Fruit fly (Drosophila melanogaster) whole organism, adult: ENCODE results near the gene lectin-29Ca.
A peak's percentile ranks its signal among the peaks of the same experiment; 100 is the strongest.

Source experiments
- CG14711 ChIP-seq: fragments of 200-800 bp; sonication (Bioruptor generic); optimal IDR thresholded peaks from 2 replicates; lab custom pipeline; 2018; ENCODE audit warnings: missing biosample characterization, mild to moderate bottlenecking, missing genetic modification characterization, moderate library complexity
- CG33017 ChIP-seq: fragments of 200-800 bp; sonication (Bioruptor generic); optimal IDR thresholded peaks from 2 replicates; lab custom pipeline; 2018; ENCODE audit warnings: missing biosample characterization, mild to moderate bottlenecking, missing genetic modification characterization, moderate library complexity
- Hr96 ChIP-seq: fragments of 200-800 bp; sonication (Bioruptor generic); optimal IDR thresholded peaks from 2 replicates; lab custom pipeline; 2016; ENCODE audit warnings: missing biosample characterization, missing genetic modification characterization
- bab1 ChIP-seq: fragments of 200-800 bp; sonication (Bioruptor generic); optimal IDR thresholded peaks from 3 replicates; lab custom pipeline; 2019; ENCODE audit warnings: missing biosample characterization, mild to moderate bottlenecking, missing genetic modification characterization, moderate library complexity
- kay ChIP-seq: fragments of 200-800 bp; sonication (Bioruptor generic); peaks from one replicate; lab custom pipeline; 2016; ENCODE audit warnings: missing biosample characterization, missing genetic modification characterization, borderline replicate concordance
- pad ChIP-seq: fragments of 200-800 bp; sonication (Bioruptor generic); optimal IDR thresholded peaks from 3 replicates; lab custom pipeline; 2017; ENCODE audit warnings: missing biosample characterization, missing genetic modification characterization, mild to moderate bottlenecking, moderate library complexity, missing genetic modification reagents
- tj ChIP-seq: fragments of 200-800 bp; sonication (Bioruptor generic); optimal IDR thresholded peaks from 3 replicates; lab custom pipeline; 2017; ENCODE audit warnings: missing biosample characterization, mild to moderate bottlenecking, missing genetic modification characterization, moderate library complexity
- toe ChIP-seq: fragments of 200-800 bp; sonication (Bioruptor generic); optimal IDR thresholded peaks from 2 replicates; lab custom pipeline; 2016; ENCODE audit warnings: missing biosample characterization, missing genetic modification characterization

dm6 chr2L:8425212-8425611, 31.1 kb upstream of the lectin-29Ca start:
- TF ChIP-seq CG33017 (tag; lab: Kevin White, UChicago), result no peak
- TF ChIP-seq kay (GFP tag; lab: Kevin White, UChicago), result peak; percentile 36
- no peak for TF ChIP-seq Hr96
- no peak for TF ChIP-seq toe
- no peak for TF ChIP-seq pad (GFP tag; lab: Kevin White, UChicago)
- no peak for TF ChIP-seq bab1 (GFP tag; lab: Kevin White, UChicago)
- TF ChIP-seq tj (GFP tag; lab: Kevin White, UChicago), result peak; percentile 77
- TF ChIP-seq CG14711 (tag; lab: Kevin White, UChicago), result no peak
